Worm (Caenorhabditis elegans) whole organism, young adult: ENCODE data around the gene F35B12.10.

ENCODE experiments used
- T07F8.4 ChIP-seq: sonication (generic microtip); optimal IDR thresholded peaks from 2 replicates; lab custom pipeline; 2016; ENCODE audit warnings: mild to moderate bottlenecking, missing genetic modification characterization, moderate library complexity, missing compliant biosample characterization
- dpl-1 ChIP-seq: fragments of 150-350 bp; optimal IDR thresholded peaks from 2 replicates; lab custom pipeline; 2014; ENCODE audit warnings: missing biosample characterization, missing genetic modification reagents, missing genetic modification characterization
- him-1 ChIP-seq: sonication (generic microtip); optimal IDR thresholded peaks from 2 replicates; lab custom pipeline; 2016; ENCODE audit warnings: missing genotype, missing genetic modification reagents, missing genetic modification characterization, missing compliant biosample characterization
- pha-4 ChIP-seq: fragments of 150-350 bp; sonication (generic microtip); optimal IDR thresholded peaks from 2 replicates; lab custom pipeline; 2014; ENCODE audit warnings: missing biosample characterization, missing genetic modification reagents, missing genetic modification characterization
- rcor-1 ChIP-seq: fragments of 200-800 bp; sonication (Bioruptor generic); IDR thresholded peaks from 2 replicates; pipeline ENCODE4 v1.3.6; 2022; ENCODE audit warnings: missing genetic modification reagents, missing genetic modification characterization, missing compliant biosample characterization
- sea-2 ChIP-seq: fragments of 200-800 bp; sonication (Bioruptor generic); IDR thresholded peaks from 2 replicates; pipeline ENCODE4 v1.3.6; 2022; ENCODE audit warnings: missing genetic modification characterization, missing compliant biosample characterization
- zfh-2 ChIP-seq: fragments of 200-800 bp; sonication (Bioruptor generic); conservative IDR thresholded peaks from 2 replicates; pipeline ENCODE4 v1.3.6; 2022; ENCODE audit warnings: missing genetic modification reagents, missing genetic modification characterization, missing compliant biosample characterization
- ztf-22 ChIP-seq: fragments of 200-800 bp; sonication (Bioruptor generic); optimal IDR thresholded peaks from 2 replicates; lab custom pipeline; 2018; ENCODE audit warnings: mild to moderate bottlenecking, missing genetic modification characterization, moderate library complexity, missing compliant biosample characterization

DNA sequence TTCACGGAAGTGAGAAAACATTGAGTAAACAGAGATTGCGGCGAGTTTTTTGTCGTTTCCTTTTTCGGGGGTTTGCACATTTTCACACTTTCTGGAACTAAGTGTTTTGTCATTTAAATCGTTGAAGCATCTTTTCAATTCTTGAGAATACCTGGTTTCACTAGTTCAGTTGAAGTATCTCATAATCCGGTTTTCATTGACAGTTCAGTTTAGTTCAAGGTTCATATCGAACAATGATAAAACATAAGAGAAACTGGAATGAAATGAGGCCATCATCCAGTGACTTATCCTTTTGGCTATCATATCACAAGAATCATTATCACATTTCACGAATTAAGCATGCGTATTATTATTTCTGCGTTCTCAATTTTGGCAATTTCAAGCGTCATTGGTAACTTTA, 38.1 kb upstream of the F35B12.10 start, which contains the start of gene F46F3.3:
- no peak for TF ChIP-seq pha-4 (tag; lab: Kevin White, UChicago)
- no peak for TF ChIP-seq him-1 (tag; lab: Kevin White, UChicago)
- no peak for TF ChIP-seq T07F8.4 (tag; lab: Kevin White, UChicago)
- no peak for TF ChIP-seq ztf-22 (GFP tag; lab: Kevin White, UChicago)
- TF ChIP-seq dpl-1 (GFP tag; lab: Kevin White, UChicago), result no peak
- TF ChIP-seq zfh-2 (GFP tag; lab: Robert Waterston, UW), result no peak
- no peak for TF ChIP-seq sea-2 (GFP tag; lab: Robert Waterston, UW)
- no peak for TF ChIP-seq rcor-1 (GFP tag; lab: Robert Waterston, UW)
